Fruit fly (Drosophila melanogaster) Kc167 (cell line): Measurements from ENCODE around the gene zf30C.

ENCODE experiments used
- Myc ChIP-seq: fragments of >200 bp; optimal IDR thresholded peaks from 2 replicates; lab custom pipeline; 2017; ENCODE audit warnings: missing external identifiers
- Sin3A ChIP-seq: fragments of >200 bp; optimal IDR thresholded peaks from 2 replicates; lab custom pipeline; 2018; ENCODE audit warnings: missing external identifiers
- h ChIP-seq: fragments of >200 bp; optimal IDR thresholded peaks from 3 replicates; lab custom pipeline; 2018; ENCODE audit warnings: missing external identifiers
- insv ChIP-seq: fragments of >200 bp; optimal IDR thresholded peaks from 3 replicates; lab custom pipeline; 2018; ENCODE audit warnings: missing external identifiers
- psq ChIP-seq: fragments of >200 bp; optimal IDR thresholded peaks from 2 replicates; lab custom pipeline; 2017; ENCODE audit warnings: missing external identifiers
- ttk ChIP-seq: sonication (Bioruptor generic); optimal IDR thresholded peaks from 2 replicates; lab custom pipeline; 2017; ENCODE audit warnings: missing external identifiers

zf30C gene

dm6 chr2L:9757990-9758814, at the start of gene zf30C:
Gene zf30C (plus strand): TSS chr2L:9758342.
- TF ChIP-seq insv (lab: Kevin White, UChicago), result no peak
- no peak for TF ChIP-seq ttk (lab: Kevin White, UChicago)
- no peak for TF ChIP-seq Myc (lab: Kevin White, UChicago)
- no peak for TF ChIP-seq h (lab: Kevin White, UChicago)
- no peak for TF ChIP-seq Sin3A
- no peak for TF ChIP-seq psq (lab: Kevin White, UChicago)

dm6 chr2L:9711107-9711585, 47.0 kb upstream of the zf30C start, which contains the start of gene CG4364:
Gene CG4364 (minus strand): TSS chr2L:9711271.
- TF ChIP-seq h (lab: Kevin White, UChicago) (no peak), psq (lab: Kevin White, UChicago) (no peak), Myc (lab: Kevin White, UChicago) (no peak), insv (lab: Kevin White, UChicago) (no peak), ttk (lab: Kevin White, UChicago) (no peak), Sin3A (no peak)

- TF ChIP-seq h (lab: Kevin White, UChicago) (no peak), ttk (lab: Kevin White, UChicago) (no peak), insv (lab: Kevin White, UChicago) (no peak), psq (lab: Kevin White, UChicago) (no peak), Sin3A (no peak), Myc (lab: Kevin White, UChicago) (no peak)
Measured at dm6 chr2L:9728791-9729190, 29.4 kb upstream of the zf30C start.

- TF ChIP-seq psq (lab: Kevin White, UChicago), result no peak
- no peak for TF ChIP-seq ttk (lab: Kevin White, UChicago)
- no peak for TF ChIP-seq Sin3A
- no peak for TF ChIP-seq Myc (lab: Kevin White, UChicago)
- TF ChIP-seq h (lab: Kevin White, UChicago), result no peak
- no peak for TF ChIP-seq insv (lab: Kevin White, UChicago)
Measured at dm6 chr2L:9729618-9730284, 28.4 kb upstream of the zf30C start, which contains the start of gene CG13116. Gene CG13116 (plus strand): TSS chr2L:9729940.

dm6 chr2L:9731269-9731668, 26.9 kb upstream of the zf30C start:
- TF ChIP-seq Myc (lab: Kevin White, UChicago), result no peak
- TF ChIP-seq ttk (lab: Kevin White, UChicago), result no peak
- TF ChIP-seq insv (lab: Kevin White, UChicago), result no peak
- no peak for TF ChIP-seq Sin3A
- TF ChIP-seq h (lab: Kevin White, UChicago), result no peak
- no peak for TF ChIP-seq psq (lab: Kevin White, UChicago)

dm6 chr2L:9734134-9734533, 24.0 kb upstream of the zf30C start:
- TF ChIP-seq insv (lab: Kevin White, UChicago) (no peak), Myc (lab: Kevin White, UChicago) (no peak), h (lab: Kevin White, UChicago) (no peak), ttk (lab: Kevin White, UChicago) (no peak), Sin3A (no peak), psq (lab: Kevin White, UChicago) (no peak)

- TF ChIP-seq insv (lab: Kevin White, UChicago), result no peak
- no peak for TF ChIP-seq h (lab: Kevin White, UChicago)
- no peak for TF ChIP-seq ttk (lab: Kevin White, UChicago)
- no peak for TF ChIP-seq Myc (lab: Kevin White, UChicago)
- no peak for TF ChIP-seq psq (lab: Kevin White, UChicago)
- TF ChIP-seq Sin3A, result no peak
Measured at dm6 chr2L:9736000-9736695, 22.0 kb upstream of the zf30C start, which contains the start of gene CG13117. Gene CG13117 (plus strand): TSS chr2L:9736645.

dm6 chr2L:9737360-9737759, 20.8 kb upstream of the zf30C start:
- TF ChIP-seq ttk (lab: Kevin White, UChicago), result no peak
- no peak for TF ChIP-seq Sin3A
- TF ChIP-seq psq (lab: Kevin White, UChicago), result no peak
- no peak for TF ChIP-seq h (lab: Kevin White, UChicago)
- no peak for TF ChIP-seq insv (lab: Kevin White, UChicago)
- TF ChIP-seq Myc (lab: Kevin White, UChicago), result no peak

dm6 chr2L:9737803-9738202, 20.3 kb upstream of the zf30C start:
- TF ChIP-seq Sin3A, result no peak
- TF ChIP-seq h (lab: Kevin White, UChicago), result no peak

dm6 chr2L:9739685-9740084, 18.5 kb upstream of the zf30C start:
- no peak for TF ChIP-seq Myc (lab: Kevin White, UChicago)
- TF ChIP-seq psq (lab: Kevin White, UChicago), result no peak
- no peak for TF ChIP-seq h (lab: Kevin White, UChicago)
- TF ChIP-seq ttk (lab: Kevin White, UChicago), result no peak
- TF ChIP-seq insv (lab: Kevin White, UChicago), result no peak
- no peak for TF ChIP-seq Sin3A

dm6 chr2L:9743823-9744222, 14.3 kb upstream of the zf30C start:
- TF ChIP-seq psq (lab: Kevin White, UChicago) (no peak), insv (lab: Kevin White, UChicago) (no peak), h (lab: Kevin White, UChicago) (no peak), ttk (lab: Kevin White, UChicago) (no peak), Myc (lab: Kevin White, UChicago) (no peak), Sin3A (no peak)
